Worm (Caenorhabditis elegans) whole organism, L4 larva: ENCODE results near the gene R03H10.11.

ENCODE experiments used
- F49E8.2 ChIP-seq: sonication (generic microtip); optimal IDR thresholded peaks from 2 replicates; lab custom pipeline; 2016; ENCODE audit warnings: missing compliant biosample characterization, mild to moderate bottlenecking, missing genetic modification characterization, borderline replicate concordance
- R02D3.7 ChIP-seq: fragments of 150-350 bp; sonication (generic microtip); optimal IDR thresholded peaks from 3 replicates; lab custom pipeline; 2014; ENCODE audit warnings: missing biosample characterization, missing genetic modification characterization
- T20F7.1 ChIP-seq: fragments of 200-800 bp; sonication (Bioruptor generic); optimal IDR thresholded peaks from 2 replicates; lab custom pipeline; 2018; ENCODE audit warnings: mild to moderate bottlenecking, missing genetic modification characterization, missing compliant biosample characterization
- aly-2 ChIP-seq: sonication (generic microtip); optimal IDR thresholded peaks from 2 replicates; lab custom pipeline; 2018; ENCODE audit warnings: missing biosample characterization, missing genetic modification characterization
- ama-1 ChIP-seq: fragments of 150-350 bp; optimal IDR thresholded peaks from 2 replicates; lab custom pipeline; 2014; ENCODE audit warnings: inconsistent platforms, mixed read lengths
- ceh-44 ChIP-seq: fragments of 200-800 bp; sonication (Bioruptor generic); IDR thresholded peaks from 2 replicates; pipeline ENCODE4 v1.3.6; 2022; ENCODE audit warnings: missing genetic modification reagents, missing genetic modification characterization, missing compliant biosample characterization
- dmd-8 ChIP-seq: fragments of 200-800 bp; sonication (Bioruptor generic); IDR thresholded peaks from 2 replicates; pipeline ENCODE4 v1.3.6; 2022; ENCODE audit warnings: missing genetic modification characterization, missing compliant biosample characterization
- lin-15B ChIP-seq: fragments of 150-350 bp; sonication (generic microtip); optimal IDR thresholded peaks from 3 replicates; lab custom pipeline; 2014; ENCODE audit warnings: missing biosample characterization, missing genetic modification characterization
- nhr-76 ChIP-seq: fragments of 150-350 bp; optimal IDR thresholded peaks from 2 replicates; lab custom pipeline; 2014; ENCODE audit warnings: missing biosample characterization, missing genetic modification characterization
- sdz-12 ChIP-seq: fragments of 200-800 bp; sonication (Bioruptor generic); optimal IDR thresholded peaks from 2 replicates; lab custom pipeline; 2018; ENCODE audit warnings: mild to moderate bottlenecking, missing genetic modification characterization, missing compliant biosample characterization
- set-16 ChIP-seq: fragments of 200-800 bp; sonication (Bioruptor generic); IDR thresholded peaks from 2 replicates; pipeline ENCODE4 v1.3.6; 2022; ENCODE audit warnings: missing genetic modification reagents, missing genetic modification characterization, missing compliant biosample characterization
- skn-1 ChIP-seq: fragments of 150-350 bp; optimal IDR thresholded peaks from 2 replicates; lab custom pipeline; 2014; ENCODE audit warnings: missing biosample characterization, missing genetic modification characterization
- unc-39 ChIP-seq: sonication (generic microtip); optimal IDR thresholded peaks from 2 replicates; lab custom pipeline; 2017; ENCODE audit warnings: missing biosample characterization, missing genetic modification characterization
- zfp-2 ChIP-seq: sonication (generic microtip); optimal IDR thresholded peaks from 2 replicates; lab custom pipeline; 2016; ENCODE audit warnings: mild to moderate bottlenecking, missing genetic modification characterization, missing compliant biosample characterization

DNA sequence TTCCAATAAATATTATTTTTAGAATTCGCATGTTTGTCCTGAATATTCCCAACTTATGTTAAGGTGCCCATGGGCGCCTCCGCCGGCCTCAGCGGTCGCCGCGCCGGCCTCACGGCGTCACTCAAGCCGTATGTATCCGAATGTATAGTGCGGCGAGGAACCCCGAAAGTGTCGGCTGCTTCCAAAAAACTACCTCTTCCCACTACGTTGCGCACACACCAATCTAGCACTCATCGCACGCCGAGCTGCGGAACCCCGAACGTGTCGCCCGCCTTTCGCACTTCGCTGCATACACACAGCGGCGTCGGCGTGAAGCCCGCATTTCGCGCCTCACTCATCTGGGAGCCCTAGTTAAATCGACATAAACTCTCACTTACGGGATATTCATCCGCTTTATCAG lies 14.6 kb upstream of the R03H10.11 start:
- TF ChIP-seq zfp-2 (tag; lab: Kevin White, UChicago) (no peak), R02D3.7 (tag; lab: Kevin White, UChicago) (no peak), skn-1 (no peak), F49E8.2 (no peak), unc-39 (no peak), T20F7.1 (GFP tag; lab: Kevin White, UChicago) (no peak), sdz-12 (GFP tag; lab: Kevin White, UChicago) (no peak), aly-2 (tag; lab: Kevin White, UChicago) (no peak), set-16 (GFP tag; lab: Robert Waterston, UW) (peak; percentile 83), ceh-44 (no peak), dmd-8 (no peak), ama-1 (no peak), nhr-76 (tag; lab: Kevin White, UChicago) (no peak), lin-15B (tag; lab: Kevin White, UChicago) (no peak)
